Fruit fly (Drosophila melanogaster) whole organism, embryonic: Measurements from ENCODE around the gene scrt.

ENCODE experiments used
- CG10147 ChIP-seq: fragments of 200-800 bp; sonication (Bioruptor generic); optimal IDR thresholded peaks from 2 replicates; lab custom pipeline; 2019; ENCODE audit warnings: missing biosample characterization, mild to moderate bottlenecking, missing genetic modification characterization, moderate library complexity
- CG10209 ChIP-seq: fragments of 200-800 bp; sonication (Bioruptor generic); optimal IDR thresholded peaks from 3 replicates; lab custom pipeline; 2017; ENCODE audit warnings: missing biosample characterization, mild to moderate bottlenecking, missing genetic modification characterization, missing genetic modification reagents
- CG10565 ChIP-seq: fragments of 200-800 bp; sonication (Bioruptor generic); optimal IDR thresholded peaks from 3 replicates; lab custom pipeline; 2016; ENCODE audit warnings: missing biosample characterization, mild to moderate bottlenecking, missing genetic modification characterization
- CG12391 ChIP-seq: fragments of 200-800 bp; sonication (Bioruptor generic); optimal IDR thresholded peaks from 3 replicates; lab custom pipeline; 2018; ENCODE audit warnings: missing biosample characterization, mild to moderate bottlenecking, missing genetic modification characterization, moderate library complexity
- CG12769 ChIP-seq: fragments of 200-800 bp; sonication (Bioruptor generic); optimal IDR thresholded peaks from 2 replicates; lab custom pipeline; 2019; ENCODE audit warnings: missing biosample characterization, mild to moderate bottlenecking, missing genetic modification characterization, moderate library complexity
- CG13287 ChIP-seq: fragments of 200-800 bp; sonication (Bioruptor generic); IDR thresholded peaks from 2 replicates; pipeline ENCODE4 v1.3.6; 2022; ENCODE audit warnings: missing biosample characterization, missing genetic modification characterization; ENCODE audit not compliant: partially characterized antibody
- CG14014 ChIP-seq: fragments of 200-800 bp; sonication (Bioruptor generic); IDR thresholded peaks from 2 replicates; pipeline ENCODE4 v1.3.6; 2022; ENCODE audit warnings: missing biosample characterization, missing genetic modification characterization
- CG14441 ChIP-seq: fragments of 200-800 bp; sonication (Bioruptor generic); IDR thresholded peaks from 2 replicates; pipeline ENCODE4 v1.3.6; 2022; ENCODE audit warnings: missing biosample characterization, missing genetic modification characterization
- CG14667 ChIP-seq: fragments of 200-800 bp; sonication (Bioruptor generic); IDR thresholded peaks from 2 replicates; pipeline ENCODE4 v1.3.6; 2022; ENCODE audit warnings: missing biosample characterization, missing genetic modification characterization
- CG14860 ChIP-seq: fragments of 200-800 bp; sonication (Bioruptor generic); IDR thresholded peaks from 3 replicates; pipeline ENCODE4 v1.3.6; 2022; ENCODE audit warnings: missing biosample characterization, missing genetic modification characterization; ENCODE audit not compliant: partially characterized antibody
- CG15011 ChIP-seq: fragments of 200-800 bp; sonication (Bioruptor generic); optimal IDR thresholded peaks from 3 replicates; lab custom pipeline; 2018; ENCODE audit warnings: missing biosample characterization, mild to moderate bottlenecking, missing genetic modification characterization
- CG16815 ChIP-seq: fragments of 200-800 bp; sonication (Bioruptor generic); optimal IDR thresholded peaks from 3 replicates; lab custom pipeline; 2017; ENCODE audit warnings: missing biosample characterization, mild to moderate bottlenecking, missing genetic modification characterization
- CG18011 ChIP-seq: fragments of 200-800 bp; sonication (Bioruptor generic); optimal IDR thresholded peaks from 2 replicates; lab custom pipeline; 2017; ENCODE audit warnings: missing biosample characterization, missing genetic modification characterization, mild to moderate bottlenecking, moderate library complexity, missing genotype
- CG18262 ChIP-seq: fragments of 200-800 bp; optimal IDR thresholded peaks from 3 replicates; lab custom pipeline; 2019; ENCODE audit warnings: missing biosample characterization, mild to moderate bottlenecking, missing genetic modification characterization, moderate library complexity
- CG18476 ChIP-seq: fragments of 200-800 bp; sonication (Bioruptor generic); optimal IDR thresholded peaks from 2 replicates; lab custom pipeline; 2016; ENCODE audit warnings: missing biosample characterization, mild to moderate bottlenecking, missing genetic modification characterization
- CG2129 ChIP-seq: fragments of 200-800 bp; sonication (Bioruptor generic); IDR thresholded peaks from 2 replicates; pipeline ENCODE4 v1.3.6; 2022; ENCODE audit warnings: missing biosample characterization, missing genetic modification characterization; ENCODE audit not compliant: partially characterized antibody
- CG4282 ChIP-seq: fragments of 200-800 bp; sonication (Bioruptor generic); optimal IDR thresholded peaks from 2 replicates; lab custom pipeline; 2016; ENCODE audit warnings: missing biosample characterization, missing genetic modification characterization
- CG7271 ChIP-seq: fragments of 200-800 bp; sonication (Bioruptor generic); optimal IDR thresholded peaks from 2 replicates; lab custom pipeline; 2018; ENCODE audit warnings: missing biosample characterization, mild to moderate bottlenecking, missing genetic modification characterization, moderate library complexity
- CG7839 ChIP-seq: fragments of 200-800 bp; sonication (Bioruptor generic); optimal IDR thresholded peaks from 3 replicates; lab custom pipeline; 2018; ENCODE audit warnings: missing biosample characterization, mild to moderate bottlenecking, missing genetic modification characterization, moderate library complexity
- CG8388 ChIP-seq: fragments of 200-800 bp; sonication (Bioruptor generic); optimal IDR thresholded peaks from 2 replicates; lab custom pipeline; 2019; ENCODE audit warnings: missing biosample characterization, mild to moderate bottlenecking, missing genetic modification characterization, moderate library complexity
- CG9437 ChIP-seq: fragments of 200-800 bp; sonication (Bioruptor generic); optimal IDR thresholded peaks from 2 replicates; lab custom pipeline; 2018; ENCODE audit warnings: missing biosample characterization, mild to moderate bottlenecking, missing genetic modification characterization
- CG9876 ChIP-seq: fragments of 200-800 bp; sonication (Bioruptor generic); optimal IDR thresholded peaks from 2 replicates; lab custom pipeline; 2016; ENCODE audit warnings: missing biosample characterization, missing genetic modification characterization
- Dek ChIP-seq: fragments of 200-800 bp; sonication (Bioruptor generic); optimal IDR thresholded peaks from 3 replicates; lab custom pipeline; 2019; ENCODE audit warnings: missing biosample characterization, mild to moderate bottlenecking, missing genetic modification characterization, moderate library complexity
- Dfd ChIP-seq, 2 experiments: fragments of >200 bp; optimal IDR thresholded peaks; 2 replicates each; lab custom pipeline; 2017; ENCODE audit warnings: missing biosample characterization in 2 of 2, missing genetic modification characterization in 2 of 2
- Dip2 ChIP-seq: fragments of 200-800 bp; sonication (Bioruptor generic); IDR thresholded peaks from 2 replicates; pipeline ENCODE4 v1.3.6; 2022; ENCODE audit warnings: missing biosample characterization, missing genetic modification characterization
- Dip3 ChIP-seq: fragments of 200-800 bp; sonication (Bioruptor generic); optimal IDR thresholded peaks from 3 replicates; lab custom pipeline; 2016; ENCODE audit warnings: missing biosample characterization, missing genetic modification characterization
- Ets97D ChIP-seq: fragments of 200-800 bp; sonication (Bioruptor generic); optimal IDR thresholded peaks from 3 replicates; lab custom pipeline; 2016; ENCODE audit warnings: missing biosample characterization, missing genetic modification characterization
- GATAe ChIP-seq: fragments of 200-800 bp; sonication (Bioruptor generic); conservative IDR thresholded peaks from 2 replicates; pipeline ENCODE4 v1.3.6; 2022; ENCODE audit warnings: missing biosample characterization, missing genetic modification characterization
- Nf-YB ChIP-seq: fragments of 200-800 bp; sonication (Bioruptor generic); optimal IDR thresholded peaks from 3 replicates; lab custom pipeline; 2019; ENCODE audit warnings: missing biosample characterization, mild to moderate bottlenecking, missing genetic modification characterization, moderate library complexity
- Optix ChIP-seq: fragments of 200-800 bp; sonication (Bioruptor generic); IDR thresholded peaks from 3 replicates; pipeline ENCODE4 v1.3.6; 2022; ENCODE audit warnings: missing biosample characterization, missing genetic modification characterization
- Pdp1 ChIP-seq, 2 experiments: fragments of 200-800 bp; sonication (Bioruptor generic); optimal IDR thresholded peaks; 3 replicates each; lab custom pipeline; 2016; ENCODE audit warnings: missing biosample characterization in 2 of 2, missing genetic modification characterization in 2 of 2, mild to moderate bottlenecking in 1 of 2, moderate library complexity in 1 of 2
- Ptx1 ChIP-seq: fragments of 200-800 bp; sonication (Bioruptor generic); IDR thresholded peaks from 2 replicates; pipeline ENCODE4 v1.3.6; 2022; ENCODE audit warnings: missing biosample characterization, missing genetic modification characterization
- Xrp1 ChIP-seq: fragments of 200-800 bp; sonication (Bioruptor generic); IDR thresholded peaks from 2 replicates; pipeline ENCODE4 v1.3.6; 2022; ENCODE audit warnings: missing biosample characterization, missing genetic modification characterization
- chinmo ChIP-seq: fragments of 200-800 bp; sonication (Bioruptor generic); IDR thresholded peaks from 4 replicates; pipeline ENCODE4 v1.3.6; 2022; ENCODE audit warnings: missing biosample characterization, missing genetic modification characterization; ENCODE audit not compliant: partially characterized antibody
- chn ChIP-seq: fragments of 200-800 bp; sonication (Bioruptor generic); optimal IDR thresholded peaks from 2 replicates; lab custom pipeline; 2016; ENCODE audit warnings: missing biosample characterization, missing genetic modification characterization
- dpn ChIP-seq, 2 experiments: fragments of 200-800 bp; sonication (Bioruptor generic); optimal IDR thresholded peaks; 3 replicates each; lab custom pipeline; 2016; ENCODE audit warnings: missing biosample characterization in 2 of 2, missing genetic modification characterization in 2 of 2
- exex ChIP-seq: fragments of 200-800 bp; sonication (Bioruptor generic); optimal IDR thresholded peaks from 4 replicates; lab custom pipeline; 2018; ENCODE audit warnings: missing biosample characterization, mild to moderate bottlenecking, missing genetic modification characterization, moderate library complexity
- eyg ChIP-seq: fragments of 200-800 bp; sonication (Bioruptor generic); optimal IDR thresholded peaks from 3 replicates; lab custom pipeline; 2016; ENCODE audit warnings: missing biosample characterization, missing genetic modification characterization
- gt ChIP-seq: fragments of 200-800 bp; sonication (Bioruptor generic); IDR thresholded peaks from 2 replicates; pipeline ENCODE4 v1.3.6; 2022; ENCODE audit warnings: missing biosample characterization, missing genetic modification characterization
- hb ChIP-seq: fragments of 200-800 bp; sonication (Bioruptor generic); IDR thresholded peaks from 3 replicates; pipeline ENCODE4 v1.3.6; 2022; ENCODE audit warnings: missing biosample characterization, missing genetic modification characterization; ENCODE audit not compliant: partially characterized antibody
- kah ChIP-seq: fragments of 200-800 bp; sonication (Bioruptor generic); optimal IDR thresholded peaks from 2 replicates; lab custom pipeline; 2018; ENCODE audit warnings: missing biosample characterization, mild to moderate bottlenecking, missing genetic modification characterization
- org-1 ChIP-seq: fragments of 200-800 bp; sonication (Bioruptor generic); optimal IDR thresholded peaks from 2 replicates; lab custom pipeline; 2017; ENCODE audit warnings: missing biosample characterization, missing genetic modification characterization
- otp ChIP-seq: fragments of 200-800 bp; sonication (Bioruptor generic); IDR thresholded peaks from 3 replicates; pipeline ENCODE4, ENCODE4 v1.3.6; 2022; ENCODE audit warnings: missing biosample characterization, missing genetic modification characterization
- p53 ChIP-seq: fragments of 200-800 bp; sonication (Bioruptor generic); optimal IDR thresholded peaks from 2 replicates; lab custom pipeline; 2016; ENCODE audit warnings: missing biosample characterization, missing genetic modification characterization
- pnt ChIP-seq: fragments of 200-800 bp; sonication (Bioruptor generic); optimal IDR thresholded peaks from 3 replicates; lab custom pipeline; 2016; ENCODE audit warnings: missing biosample characterization, missing genetic modification characterization
- pros ChIP-seq: fragments of 200-800 bp; sonication (Bioruptor generic); optimal IDR thresholded peaks from 3 replicates; lab custom pipeline; 2019; ENCODE audit warnings: missing biosample characterization, mild to moderate bottlenecking, missing genetic modification characterization, moderate library complexity
- sna ChIP-seq: fragments of 200-800 bp; sonication (Bioruptor generic); IDR thresholded peaks from 2 replicates; pipeline ENCODE4 v1.3.6; 2022; ENCODE audit warnings: missing biosample characterization, missing genetic modification characterization; ENCODE audit not compliant: partially characterized antibody
- tgo ChIP-seq: fragments of 200-800 bp; sonication (Bioruptor generic); IDR thresholded peaks from 3 replicates; pipeline ENCODE4 v1.3.6; 2022; ENCODE audit warnings: missing biosample characterization, missing genetic modification characterization
- vfl ChIP-seq: fragments of 200-800 bp; sonication (Bioruptor generic); optimal IDR thresholded peaks from 2 replicates; lab custom pipeline; 2016; ENCODE audit warnings: missing biosample characterization, missing genetic modification characterization
- zf30C ChIP-seq: fragments of 200-800 bp; sonication (Bioruptor generic); optimal IDR thresholded peaks from 3 replicates; lab custom pipeline; 2018; ENCODE audit warnings: missing biosample characterization, mild to moderate bottlenecking, missing genetic modification characterization

scrt gene

dm6 chr3L:3952468-3952867 is 31.2 kb upstream of the scrt start, which contains the start of gene CG14984 (continued):
- TF ChIP-seq CG14667, result peak; percentile 35; the same call in 1 of the 2 replicates
- TF ChIP-seq Dip3 (GFP tag; lab: Kevin White, UChicago), result peak; percentile 26
- no peak for TF ChIP-seq p53 (GFP tag; lab: Kevin White, UChicago)
- no peak for TF ChIP-seq GATAe (GFP tag; lab: Robert Waterston, UW)
- no peak for TF ChIP-seq eyg
- TF ChIP-seq CG7839 (tag; lab: Kevin White, UChicago), result peak; percentile 31
- TF ChIP-seq Nf-YB (GFP tag; lab: Kevin White, UChicago), result no peak
- no peak for TF ChIP-seq Dek (tag; lab: Kevin White, UChicago)
- no peak for TF ChIP-seq CG16815 (GFP tag; lab: Kevin White, UChicago)
- TF ChIP-seq kah (GFP tag; lab: Kevin White, UChicago), result no peak
- TF ChIP-seq gt (GFP tag; lab: Robert Waterston, UW), result no peak
- no peak for TF ChIP-seq CG12391 (tag; lab: Kevin White, UChicago)
- no peak for TF ChIP-seq CG10209
- peak; percentile 53; the same call in 2 of the 3 replicates for TF ChIP-seq tgo (GFP tag; lab: Robert Waterston, UW)
- no peak for TF ChIP-seq chinmo (GFP tag; lab: Robert Waterston, UW)
- TF ChIP-seq pnt, result peak; percentile 29
- no peak for TF ChIP-seq Dip2 (GFP tag; lab: Robert Waterston, UW)
- TF ChIP-seq org-1 (GFP tag; lab: Kevin White, UChicago), result peak; percentile 4
- TF ChIP-seq otp (GFP tag; lab: Robert Waterston, UW), result no peak
- no peak for TF ChIP-seq CG8388 (GFP tag; lab: Kevin White, UChicago)
- TF ChIP-seq Dfd (GFP tag; optimal IDR thresholded peaks at IDR 0.05; lab: Kevin White, UChicago), result no peak
- no peak for TF ChIP-seq sna (GFP tag; lab: Robert Waterston, UW)
- peak; percentile 44 for TF ChIP-seq CG15011 (GFP tag; lab: Kevin White, UChicago)
- peak; percentile 42; the same call in 1 of the 2 replicates for TF ChIP-seq Ptx1 (GFP tag; lab: Robert Waterston, UW)
- TF ChIP-seq hb (GFP tag; lab: Robert Waterston, UW), result no peak
- TF ChIP-seq CG12769, result no peak
- no peak for TF ChIP-seq pros (GFP tag; lab: Kevin White, UChicago)
- TF ChIP-seq CG2129 (GFP tag; lab: Robert Waterston, UW), result no peak
- no peak for TF ChIP-seq CG10565 (GFP tag; lab: Kevin White, UChicago)
- TF ChIP-seq CG14860, result no peak
- no peak for TF ChIP-seq vfl (GFP tag; lab: Kevin White, UChicago)
- no peak for TF ChIP-seq CG18262 (tag; lab: Kevin White, UChicago)
- peak; percentile 45; the same call in 1 of the 2 replicates for TF ChIP-seq CG14014
- no peak for TF ChIP-seq CG9876 (GFP tag; lab: Kevin White, UChicago)
- TF ChIP-seq CG18011, result no peak
- no peak for TF ChIP-seq Optix
- TF ChIP-seq CG14441, result 0 out of 2 replicates have a peak, but pooled peaks have one; percentile 16
- no peak for TF ChIP-seq CG7271 (tag; lab: Kevin White, UChicago)
- no peak for TF ChIP-seq CG9437 (GFP tag; lab: Kevin White, UChicago)
- TF ChIP-seq dpn (GFP tag; optimal IDR thresholded peaks at IDR 0.05; lab: Kevin White, UChicago), result peak; percentile 32 to 42
- peak in 1 of 2 experiments; percentile 16 for TF ChIP-seq Pdp1 (GFP tag; optimal IDR thresholded peaks at IDR 0.05; lab: Kevin White, UChicago)
- TF ChIP-seq CG4282 (GFP tag; lab: Kevin White, UChicago), result no peak
- no peak for TF ChIP-seq Ets97D (GFP tag; lab: Kevin White, UChicago)
- no peak for TF ChIP-seq zf30C (GFP tag; lab: Kevin White, UChicago)
- no peak for TF ChIP-seq chn (GFP tag; lab: Kevin White, UChicago)
- peak; percentile 75 for TF ChIP-seq CG10147 (GFP tag; lab: Kevin White, UChicago)
- peak; percentile 34; the same call in 1 of the 2 replicates for TF ChIP-seq Xrp1 (GFP tag; lab: Robert Waterston, UW)
- no peak for TF ChIP-seq exex
- TF ChIP-seq CG18476, result peak; percentile 29
- TF ChIP-seq CG13287 (GFP tag; lab: Robert Waterston, UW), result no peak
